Fruit fly (Drosophila melanogaster) whole organism, embryonic: ENCODE measurements around the gene CG2006.

Source experiments
- Bteb2 ChIP-seq: fragments of 200-800 bp; sonication (Bioruptor generic); optimal IDR thresholded peaks from 2 replicates; lab custom pipeline; 2016; ENCODE audit warnings: missing biosample characterization, missing genetic modification characterization
- CG10321 ChIP-seq: fragments of 200-800 bp; sonication (Bioruptor generic); IDR thresholded peaks from 2 replicates; pipeline ENCODE4 v1.3.6; 2022; ENCODE audit warnings: missing biosample characterization, missing genetic modification characterization
- CG10565 ChIP-seq: fragments of 200-800 bp; sonication (Bioruptor generic); optimal IDR thresholded peaks from 3 replicates; lab custom pipeline; 2016; ENCODE audit warnings: missing biosample characterization, mild to moderate bottlenecking, missing genetic modification characterization
- CG11504 ChIP-seq: fragments of 200-800 bp; sonication (Bioruptor generic); optimal IDR thresholded peaks from 3 replicates; lab custom pipeline; 2019; ENCODE audit warnings: missing biosample characterization, mild to moderate bottlenecking, missing genetic modification characterization, moderate library complexity
- CG11560 ChIP-seq: fragments of 200-800 bp; sonication (Bioruptor generic); IDR thresholded peaks from 3 replicates; pipeline ENCODE4 v1.3.6; 2022; ENCODE audit warnings: missing biosample characterization, missing genetic modification characterization
- CG13287 ChIP-seq: fragments of 200-800 bp; sonication (Bioruptor generic); IDR thresholded peaks from 2 replicates; pipeline ENCODE4 v1.3.6; 2022; ENCODE audit warnings: missing biosample characterization, missing genetic modification characterization; ENCODE audit not compliant: partially characterized antibody
- CG1529 ChIP-seq: fragments of 200-800 bp; sonication (Bioruptor generic); optimal IDR thresholded peaks from 3 replicates; lab custom pipeline; 2018; ENCODE audit warnings: missing biosample characterization, missing genetic modification characterization
- CG17359 ChIP-seq: fragments of 200-800 bp; sonication (Bioruptor generic); optimal IDR thresholded peaks from 3 replicates; lab custom pipeline; 2018; ENCODE audit warnings: missing biosample characterization, mild to moderate bottlenecking, missing genetic modification characterization, moderate library complexity
- CG17612 ChIP-seq: fragments of 200-800 bp; sonication (Bioruptor generic); IDR thresholded peaks from 2 replicates; pipeline ENCODE4 v1.3.6; 2022; ENCODE audit warnings: missing biosample characterization, missing genetic modification characterization
- CG18262 ChIP-seq: fragments of 200-800 bp; optimal IDR thresholded peaks from 3 replicates; lab custom pipeline; 2019; ENCODE audit warnings: missing biosample characterization, mild to moderate bottlenecking, missing genetic modification characterization, moderate library complexity
- CG1832 ChIP-seq: fragments of 200-800 bp; sonication (Bioruptor generic); optimal IDR thresholded peaks from 2 replicates; lab custom pipeline; 2017; ENCODE audit warnings: missing biosample characterization, mild to moderate bottlenecking, missing genetic modification characterization, inconsistent platforms
- CG2202 ChIP-seq: fragments of 200-800 bp; sonication (Bioruptor generic); optimal IDR thresholded peaks from 2 replicates; lab custom pipeline; 2018; ENCODE audit warnings: missing biosample characterization, mild to moderate bottlenecking, missing genetic modification characterization
- CG30020 ChIP-seq: fragments of 200-800 bp; optimal IDR thresholded peaks from 2 replicates; lab custom pipeline; 2019; ENCODE audit warnings: missing biosample characterization, mild to moderate bottlenecking, missing genetic modification characterization, moderate library complexity
- CG32767 ChIP-seq: fragments of 200-800 bp; sonication (Bioruptor generic); IDR thresholded peaks from 2 replicates; pipeline ENCODE4 v1.3.6; 2022; ENCODE audit warnings: missing biosample characterization, missing genetic modification characterization
- CG33213 ChIP-seq: fragments of 200-800 bp; sonication (Bioruptor generic); optimal IDR thresholded peaks from 3 replicates; lab custom pipeline; 2016; ENCODE audit warnings: missing biosample characterization, missing genetic modification characterization
- CG4730 ChIP-seq: fragments of 200-800 bp; sonication (Bioruptor generic); IDR thresholded peaks from 2 replicates; pipeline ENCODE4 v1.3.6; 2022; ENCODE audit warnings: missing biosample characterization, missing genetic modification characterization
- CG5953 ChIP-seq: fragments of 200-800 bp; sonication (Bioruptor generic); IDR thresholded peaks from 2 replicates; pipeline ENCODE4 v1.3.6; 2022; ENCODE audit warnings: missing biosample characterization, missing genetic modification characterization
- CG7357 ChIP-seq: fragments of 200-800 bp; sonication (Bioruptor generic); IDR thresholded peaks from 3 replicates; pipeline ENCODE4 v1.3.6; 2022; ENCODE audit warnings: missing biosample characterization, missing genetic modification characterization
- CG8281 ChIP-seq: fragments of 200-800 bp; sonication (Bioruptor generic); optimal IDR thresholded peaks from 2 replicates; lab custom pipeline; 2018; ENCODE audit warnings: missing biosample characterization, mild to moderate bottlenecking, missing genetic modification characterization, moderate library complexity
- CG8290 ChIP-seq, 3 experiments: fragments of 200-800 bp; sonication (Bioruptor generic); optimal IDR thresholded peaks; 2 replicates each; lab custom pipeline; 2016 to 2019; ENCODE audit warnings: missing biosample characterization in 3 of 3, missing genetic modification characterization in 3 of 3, mild to moderate bottlenecking in 2 of 3, moderate library complexity in 1 of 3
- CG8765 ChIP-seq: fragments of 200-800 bp; sonication (Bioruptor generic); IDR thresholded peaks from 2 replicates; pipeline ENCODE4 v1.3.6; 2022; ENCODE audit warnings: missing biosample characterization, missing genetic modification characterization
- Dad ChIP-seq: fragments of 200-800 bp; sonication (Bioruptor generic); optimal IDR thresholded peaks from 3 replicates; lab custom pipeline; 2016; ENCODE audit warnings: missing biosample characterization, missing genetic modification characterization
- Dbx ChIP-seq: fragments of 200-800 bp; sonication (Bioruptor generic); IDR thresholded peaks from 3 replicates; pipeline ENCODE4 v1.3.6; 2022; ENCODE audit warnings: missing biosample characterization, missing genetic modification characterization
- Doc2 ChIP-seq: fragments of 200-800 bp; sonication (Bioruptor generic); IDR thresholded peaks from 2 replicates; pipeline ENCODE4 v1.3.6; 2022; ENCODE audit warnings: missing biosample characterization, missing genetic modification characterization
- GATAe ChIP-seq: fragments of 200-800 bp; sonication (Bioruptor generic); conservative IDR thresholded peaks from 2 replicates; pipeline ENCODE4 v1.3.6; 2022; ENCODE audit warnings: missing biosample characterization, missing genetic modification characterization
- Hr3 ChIP-seq: fragments of 200-800 bp; sonication (Bioruptor generic); optimal IDR thresholded peaks from 3 replicates; lab custom pipeline; 2016; ENCODE audit warnings: missing biosample characterization, missing genetic modification characterization
- Lpt ChIP-seq: fragments of >200 bp; optimal IDR thresholded peaks from 2 replicates; lab custom pipeline; 2018; ENCODE audit warnings: missing biosample characterization, missing genetic modification characterization
- Sox102F ChIP-seq: fragments of 200-800 bp; sonication (Bioruptor generic); optimal IDR thresholded peaks from 2 replicates; lab custom pipeline; 2018; ENCODE audit warnings: missing biosample characterization, mild to moderate bottlenecking, missing genetic modification characterization, moderate library complexity
- Spps ChIP-seq: fragments of 200-800 bp; sonication (Bioruptor generic); optimal IDR thresholded peaks from 2 replicates; lab custom pipeline; 2018; ENCODE audit warnings: missing biosample characterization, mild to moderate bottlenecking, missing genetic modification characterization
- Usf ChIP-seq: fragments of 200-800 bp; sonication (Bioruptor generic); optimal IDR thresholded peaks from 2 replicates; lab custom pipeline; 2017; ENCODE audit warnings: missing genotype, missing biosample characterization, missing genetic modification characterization
- ato ChIP-seq: fragments of 200-800 bp; sonication (Bioruptor generic); IDR thresholded peaks from 2 replicates; pipeline ENCODE4 v1.3.6; 2022; ENCODE audit warnings: missing biosample characterization, missing genetic modification characterization; ENCODE audit not compliant: partially characterized antibody
- az2 ChIP-seq: fragments of 200-800 bp; sonication (Bioruptor generic); optimal IDR thresholded peaks from 3 replicates; lab custom pipeline; 2016; ENCODE audit warnings: missing biosample characterization, missing genetic modification characterization
- cad ChIP-seq: fragments of >200 bp; optimal IDR thresholded peaks from 2 replicates; lab custom pipeline; 2017; ENCODE audit warnings: missing biosample characterization, missing genetic modification characterization
- chif ChIP-seq, 2 experiments: fragments of 200-800 bp; sonication (Bioruptor generic); optimal IDR thresholded peaks; 3 replicates each; lab custom pipeline; 2016; ENCODE audit warnings: missing biosample characterization in 2 of 2, missing genetic modification characterization in 2 of 2
- da ChIP-seq: fragments of 200-800 bp; sonication (Bioruptor generic); optimal IDR thresholded peaks from 2 replicates; lab custom pipeline; 2016; ENCODE audit warnings: missing biosample characterization, missing genetic modification characterization
- fu2 ChIP-seq: fragments of 200-800 bp; sonication (Bioruptor generic); optimal IDR thresholded peaks from 2 replicates; lab custom pipeline; 2016; ENCODE audit warnings: missing biosample characterization, missing genetic modification characterization
- ham ChIP-seq: fragments of 200-800 bp; sonication (Bioruptor generic); IDR thresholded peaks from 2 replicates; pipeline ENCODE4 v1.3.6; 2022; ENCODE audit warnings: missing biosample characterization, missing genetic modification characterization
- inv ChIP-seq: fragments of 200-800 bp; sonication (Bioruptor generic); IDR thresholded peaks from 2 replicates; pipeline ENCODE4 v1.3.6; 2022; ENCODE audit warnings: missing biosample characterization, missing genetic modification characterization; ENCODE audit not compliant: partially characterized antibody
- lbe ChIP-seq: fragments of 200-800 bp; sonication (Bioruptor generic); optimal IDR thresholded peaks from 2 replicates; lab custom pipeline; 2016; ENCODE audit warnings: missing biosample characterization, mild to moderate bottlenecking, missing genetic modification characterization
- mld ChIP-seq: fragments of 200-800 bp; sonication (Bioruptor generic); IDR thresholded peaks from 3 replicates; pipeline ENCODE4 v1.3.6; 2022; ENCODE audit warnings: missing biosample characterization, missing genetic modification characterization; ENCODE audit not compliant: partially characterized antibody
- otp ChIP-seq: fragments of 200-800 bp; sonication (Bioruptor generic); IDR thresholded peaks from 3 replicates; pipeline ENCODE4, ENCODE4 v1.3.6; 2022; ENCODE audit warnings: missing biosample characterization, missing genetic modification characterization
- pum ChIP-seq: fragments of 200-800 bp; sonication (Bioruptor generic); optimal IDR thresholded peaks from 2 replicates; lab custom pipeline; 2016; ENCODE audit warnings: missing biosample characterization, missing genetic modification characterization
- slou ChIP-seq: fragments of 200-800 bp; sonication (Bioruptor generic); optimal IDR thresholded peaks from 3 replicates; lab custom pipeline; 2016; ENCODE audit warnings: missing biosample characterization, missing genetic modification characterization
- sna ChIP-seq: fragments of 200-800 bp; sonication (Bioruptor generic); IDR thresholded peaks from 2 replicates; pipeline ENCODE4 v1.3.6; 2022; ENCODE audit warnings: missing biosample characterization, missing genetic modification characterization; ENCODE audit not compliant: partially characterized antibody
- tll ChIP-seq, 2 experiments: fragments of 200-800 bp in 1 of 2; fragments of >200 bp in 1 of 2; sonication (Bioruptor generic) in 1 of 2; optimal IDR thresholded peaks; 2 replicates each; lab custom pipeline; 2017 to 2019; ENCODE audit warnings: missing biosample characterization in 2 of 2, missing genetic modification characterization in 2 of 2, mild to moderate bottlenecking in 1 of 2, moderate library complexity in 1 of 2
- toy ChIP-seq: fragments of 200-800 bp; sonication (Bioruptor generic); IDR thresholded peaks from 2 replicates; pipeline ENCODE4 v1.3.6; 2022; ENCODE audit warnings: missing biosample characterization, missing genetic modification characterization
- trem ChIP-seq: fragments of 200-800 bp; optimal IDR thresholded peaks from 3 replicates; lab custom pipeline; 2019; ENCODE audit warnings: missing biosample characterization, mild to moderate bottlenecking, missing genetic modification characterization, moderate library complexity
- twi ChIP-seq: fragments of 200-800 bp; optimal IDR thresholded peaks from 2 replicates; lab custom pipeline; 2019; ENCODE audit warnings: missing biosample characterization, mild to moderate bottlenecking, missing genetic modification characterization, moderate library complexity
- usp ChIP-seq: fragments of >200 bp; optimal IDR thresholded peaks from 2 replicates; lab custom pipeline; 2017; ENCODE audit warnings: missing biosample characterization, missing genetic modification characterization
- vvl ChIP-seq: fragments of 200-800 bp; sonication (Bioruptor generic); IDR thresholded peaks from 2 replicates; pipeline ENCODE4 v1.3.6; 2022; ENCODE audit warnings: missing biosample characterization, missing genetic modification characterization
- yki ChIP-seq: fragments of >200 bp; optimal IDR thresholded peaks from 3 replicates; lab custom pipeline; 2018

CG2006 gene

DNA sequence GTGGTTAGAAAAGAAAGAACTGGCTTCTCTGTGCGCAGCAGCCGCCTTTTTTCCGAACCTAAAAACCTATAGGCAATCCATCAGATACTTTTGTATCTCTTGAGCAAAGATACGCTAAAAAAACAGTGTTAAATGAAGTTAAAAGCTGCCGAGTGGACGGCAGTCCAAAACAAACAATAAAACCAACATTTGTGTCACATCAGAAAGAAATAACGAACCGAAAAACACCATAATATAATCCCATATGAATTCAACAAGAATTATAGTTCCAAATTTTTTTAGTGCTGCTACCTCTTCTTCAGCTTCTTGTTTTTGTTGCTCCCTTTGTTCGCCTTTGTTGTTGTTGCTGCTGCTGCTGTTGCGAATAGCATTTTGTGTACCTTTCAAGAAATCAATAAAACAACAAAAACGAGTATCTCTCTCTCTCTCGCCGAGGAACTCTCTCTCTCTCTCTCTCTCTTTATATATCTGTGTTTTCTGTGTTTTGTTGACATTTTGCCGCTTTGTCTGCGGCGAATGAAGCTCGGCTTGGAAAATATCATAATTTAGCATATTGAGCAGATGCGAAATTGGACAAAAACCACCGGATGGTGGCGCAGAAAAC, 31.4 kb upstream of the CG2006 start (continued):
- TF ChIP-seq CG8290 (GFP tag; optimal IDR thresholded peaks at IDR 0.05; lab: Kevin White, UChicago) (no peak), CG8290 (tag; optimal IDR thresholded peaks at IDR 0.05; lab: Kevin White, UChicago) (no peak), toy (GFP tag; lab: Robert Waterston, UW) (no peak), CG7357 (GFP tag; lab: Robert Waterston, UW) (no peak), otp (GFP tag; lab: Robert Waterston, UW) (no peak), CG32767 (peak; percentile 69; the same call in 1 of the 2 replicates), usp (GFP tag; lab: Kevin White, UChicago) (no peak), CG1832 (peak; percentile 45), da (GFP tag; lab: Kevin White, UChicago) (no peak), Lpt (GFP tag; lab: Kevin White, UChicago) (no peak), trem (tag; lab: Kevin White, UChicago) (no peak), sna (GFP tag; lab: Robert Waterston, UW) (no peak), CG17612 (GFP tag; lab: Robert Waterston, UW) (no peak), chif (GFP tag; optimal IDR thresholded peaks at IDR 0.05; lab: Kevin White, UChicago) (no peak), CG33213 (no peak), Dbx (GFP tag; lab: Robert Waterston, UW) (no peak), CG2202 (tag; lab: Kevin White, UChicago) (no peak), Hr3 (GFP tag; lab: Kevin White, UChicago) (no peak), CG18262 (no peak), CG8765 (GFP tag; lab: Robert Waterston, UW) (no peak), Dad (GFP tag; lab: Kevin White, UChicago) (no peak), vvl (peak; percentile 11; the same call in 1 of the 2 replicates), Spps (tag; lab: Kevin White, UChicago) (no peak), CG11504 (peak; percentile 41), mld (GFP tag; lab: Robert Waterston, UW) (no peak), fu2 (GFP tag; lab: Kevin White, UChicago) (no peak), CG10321 (no peak), lbe (no peak), tll (GFP tag; optimal IDR thresholded peaks at IDR 0.05; lab: Kevin White, UChicago) (no peak), CG4730 (GFP tag; lab: Robert Waterston, UW) (no peak), twi (no peak), ham (GFP tag; lab: Robert Waterston, UW) (no peak), Usf (no peak), Sox102F (GFP tag; lab: Kevin White, UChicago) (no peak), CG8281 (tag; lab: Kevin White, UChicago) (peak; percentile 68), CG13287 (GFP tag; lab: Robert Waterston, UW) (no peak), inv (GFP tag; lab: Robert Waterston, UW) (no peak), az2 (GFP tag; lab: Kevin White, UChicago) (no peak), GATAe (no peak), CG30020 (no peak), CG17359 (tag; lab: Kevin White, UChicago) (no peak), Doc2 (no peak), yki (lab: Kevin White, UChicago) (no peak), CG1529 (GFP tag; lab: Kevin White, UChicago) (no peak), Bteb2 (GFP tag; lab: Kevin White, UChicago) (no peak), slou (no peak), CG11560 (tag; lab: Robert Waterston, UW) (no peak), pum (GFP tag; lab: Kevin White, UChicago) (no peak), CG5953 (GFP tag; lab: Robert Waterston, UW) (no peak), cad (GFP tag; lab: Kevin White, UChicago) (no peak), CG10565 (GFP tag; lab: Kevin White, UChicago) (no peak), ato (GFP tag; lab: Robert Waterston, UW) (no peak)
